Worm (Caenorhabditis elegans) whole organism, early embryonic: Measurements from ENCODE around the gene F40G12.5.

Source experiments
- B0310.2 ChIP-seq: sonication (generic microtip); optimal IDR thresholded peaks from 2 replicates; lab custom pipeline; 2016; ENCODE audit warnings: mild to moderate bottlenecking, missing genetic modification characterization, missing compliant biosample characterization
- F13C5.2 ChIP-seq: sonication (generic microtip); optimal IDR thresholded peaks from 2 replicates; lab custom pipeline; 2017; ENCODE audit warnings: mild to moderate bottlenecking, missing genetic modification characterization, inconsistent platforms, missing compliant biosample characterization
- ama-1 ChIP-seq: fragments of 150-350 bp; optimal IDR thresholded peaks from 2 replicates; lab custom pipeline; 2014
- ceh-13 ChIP-seq: fragments of 200-800 bp; sonication (Bioruptor generic); optimal IDR thresholded peaks from 2 replicates; lab custom pipeline; 2018; ENCODE audit warnings: mild to moderate bottlenecking, missing genetic modification characterization, missing compliant biosample characterization
- ceh-36 ChIP-seq: sonication (generic microtip); optimal IDR thresholded peaks from 2 replicates; lab custom pipeline; 2016; ENCODE audit warnings: missing genetic modification characterization, inconsistent platforms, missing compliant biosample characterization
- ets-7 ChIP-seq: sonication (generic microtip); optimal IDR thresholded peaks from 2 replicates; lab custom pipeline; 2016; ENCODE audit warnings: missing genotype, missing genetic modification characterization, missing compliant biosample characterization
- flt-1 ChIP-seq: fragments of 200-800 bp; sonication (Bioruptor generic); IDR thresholded peaks from 2 replicates; pipeline ENCODE4 v1.3.6; 2022; ENCODE audit warnings: missing genetic modification characterization, missing compliant biosample characterization
- hmbx-1 ChIP-seq: sonication (generic microtip); optimal IDR thresholded peaks from 2 replicates; lab custom pipeline; 2016; ENCODE audit warnings: mild to moderate bottlenecking, missing genetic modification characterization, missing compliant biosample characterization
- hnd-1 ChIP-seq: sonication (generic microtip); optimal IDR thresholded peaks from 2 replicates; lab custom pipeline; 2016; ENCODE audit warnings: missing genetic modification characterization, missing compliant biosample characterization
- pes-1 ChIP-seq: fragments of 200-800 bp; sonication (Bioruptor generic); IDR thresholded peaks from 2 replicates; pipeline ENCODE4 v1.3.6; 2022; ENCODE audit warnings: missing genetic modification reagents, missing genetic modification characterization, missing compliant biosample characterization
- sea-1 ChIP-seq: fragments of 200-800 bp; sonication (Bioruptor generic); conservative IDR thresholded peaks from 2 replicates; pipeline ENCODE4 v1.3.6; 2022; ENCODE audit warnings: missing genetic modification characterization, missing compliant biosample characterization
- tbx-11 ChIP-seq: fragments of 200-800 bp; sonication (Bioruptor generic); IDR thresholded peaks from 2 replicates; pipeline ENCODE4 v1.3.6; 2022; ENCODE audit warnings: missing genetic modification characterization, missing compliant biosample characterization

ce11 chrV:14283241-14283640 is 12.6 kb upstream of the F40G12.5 start, which contains the start of gene F40G12.10:
- TF ChIP-seq tbx-11 (GFP tag; lab: Robert Waterston, UW), result no peak
- no peak for TF ChIP-seq B0310.2 (tag; lab: Kevin White, UChicago)
- no peak for TF ChIP-seq F13C5.2 (tag; lab: Kevin White, UChicago)
- no peak for TF ChIP-seq ama-1 (lab: Kevin White, UChicago)
- no peak for TF ChIP-seq ets-7 (tag; lab: Kevin White, UChicago)
- TF ChIP-seq ceh-13 (GFP tag; lab: Kevin White, UChicago), result no peak
- TF ChIP-seq flt-1 (GFP tag; lab: Robert Waterston, UW), result no peak
- no peak for TF ChIP-seq pes-1
- TF ChIP-seq hmbx-1 (tag; lab: Kevin White, UChicago), result no peak
- TF ChIP-seq ceh-36 (tag; lab: Kevin White, UChicago), result no peak
- no peak for TF ChIP-seq sea-1
- no peak for TF ChIP-seq hnd-1 (tag; lab: Kevin White, UChicago)
